Fruit fly (Drosophila melanogaster) whole organism, embryonic: ENCODE data around the gene CG12773.

ENCODE experiments used
- Abd-B ChIP-seq: fragments of 200-800 bp; sonication (Bioruptor generic); optimal IDR thresholded peaks from 2 replicates; lab custom pipeline; 2018; ENCODE audit warnings: missing biosample characterization, mild to moderate bottlenecking, missing genetic modification characterization, moderate library complexity
- CG10366 ChIP-seq: fragments of 200-800 bp; sonication (Bioruptor generic); IDR thresholded peaks from 2 replicates; pipeline ENCODE4 v1.3.6; 2022; ENCODE audit warnings: missing biosample characterization, missing genetic modification characterization
- CG10462 ChIP-seq: fragments of 200-800 bp; sonication (Bioruptor generic); optimal IDR thresholded peaks from 2 replicates; lab custom pipeline; 2016; ENCODE audit warnings: missing biosample characterization, missing genetic modification characterization
- CG11696 ChIP-seq: fragments of 200-800 bp; sonication (Bioruptor generic); IDR thresholded peaks from 2 replicates; pipeline ENCODE4 v1.3.6; 2022; ENCODE audit warnings: missing biosample characterization, missing genetic modification characterization
- CG12155 ChIP-seq: fragments of 200-800 bp; sonication (Bioruptor generic); optimal IDR thresholded peaks from 3 replicates; lab custom pipeline; 2016; ENCODE audit warnings: missing biosample characterization, missing genetic modification characterization
- CG17328 ChIP-seq: fragments of 200-800 bp; sonication (Bioruptor generic); IDR thresholded peaks from 2 replicates; pipeline ENCODE4 v1.3.6; 2022; ENCODE audit warnings: missing biosample characterization, missing genetic modification characterization
- CG17568 ChIP-seq: fragments of 200-800 bp; sonication (Bioruptor generic); optimal IDR thresholded peaks from 2 replicates; lab custom pipeline; 2018; ENCODE audit warnings: missing biosample characterization, mild to moderate bottlenecking, missing genetic modification characterization, moderate library complexity
- CG18011 ChIP-seq: fragments of 200-800 bp; sonication (Bioruptor generic); optimal IDR thresholded peaks from 2 replicates; lab custom pipeline; 2017; ENCODE audit warnings: missing biosample characterization, missing genetic modification characterization, mild to moderate bottlenecking, moderate library complexity, missing genotype
- CG31365 ChIP-seq: fragments of 200-800 bp; sonication (Bioruptor generic); optimal IDR thresholded peaks from 2 replicates; lab custom pipeline; 2018; ENCODE audit warnings: missing biosample characterization, mild to moderate bottlenecking, missing genetic modification characterization
- CG4854 ChIP-seq: fragments of 200-800 bp; sonication (Bioruptor generic); optimal IDR thresholded peaks from 2 replicates; lab custom pipeline; 2016; ENCODE audit warnings: missing biosample characterization, missing genetic modification characterization, inconsistent platforms
- CG6254 ChIP-seq: fragments of 200-800 bp; sonication (Bioruptor generic); optimal IDR thresholded peaks from 3 replicates; lab custom pipeline; 2017; ENCODE audit warnings: mild to moderate bottlenecking, missing biosample characterization, missing genetic modification reagents, missing genetic modification characterization
- CG6683 ChIP-seq: fragments of 200-800 bp; sonication (Bioruptor generic); optimal IDR thresholded peaks from 2 replicates; lab custom pipeline; 2017; ENCODE audit warnings: missing biosample characterization, mild to moderate bottlenecking, missing genetic modification characterization, missing genetic modification reagents
- CG7839 ChIP-seq: fragments of 200-800 bp; sonication (Bioruptor generic); optimal IDR thresholded peaks from 3 replicates; lab custom pipeline; 2018; ENCODE audit warnings: missing biosample characterization, mild to moderate bottlenecking, missing genetic modification characterization, moderate library complexity
- CG8359 ChIP-seq: fragments of 200-800 bp; sonication (Bioruptor generic); optimal IDR thresholded peaks from 2 replicates; lab custom pipeline; 2017; ENCODE audit warnings: missing biosample characterization, mild to moderate bottlenecking, missing genetic modification characterization, borderline replicate concordance
- CG9797 ChIP-seq: fragments of 200-800 bp; sonication (Bioruptor generic); optimal IDR thresholded peaks from 3 replicates; lab custom pipeline; 2018; ENCODE audit warnings: missing biosample characterization, mild to moderate bottlenecking, missing genetic modification characterization
- Dad ChIP-seq: fragments of 200-800 bp; sonication (Bioruptor generic); optimal IDR thresholded peaks from 3 replicates; lab custom pipeline; 2016; ENCODE audit warnings: missing biosample characterization, missing genetic modification characterization
- Dfd ChIP-seq, 2 experiments: fragments of >200 bp; optimal IDR thresholded peaks; 2 replicates each; lab custom pipeline; 2017; ENCODE audit warnings: missing biosample characterization in 2 of 2, missing genetic modification characterization in 2 of 2
- Dip2 ChIP-seq: fragments of 200-800 bp; sonication (Bioruptor generic); IDR thresholded peaks from 2 replicates; pipeline ENCODE4 v1.3.6; 2022; ENCODE audit warnings: missing biosample characterization, missing genetic modification characterization
- HLH54F ChIP-seq: fragments of 200-800 bp; sonication (Bioruptor generic); optimal IDR thresholded peaks from 3 replicates; lab custom pipeline; 2016; ENCODE audit warnings: missing biosample characterization, missing genetic modification characterization
- Hand ChIP-seq: fragments of 200-800 bp; sonication (Bioruptor generic); optimal IDR thresholded peaks from 2 replicates; lab custom pipeline; 2017; ENCODE audit warnings: mild to moderate bottlenecking, missing biosample characterization, missing genetic modification reagents, missing genetic modification characterization
- Hmx ChIP-seq: fragments of 200-800 bp; sonication (Bioruptor generic); optimal IDR thresholded peaks from 2 replicates; lab custom pipeline; 2016; ENCODE audit warnings: missing biosample characterization, missing genetic modification characterization
- MESR4 ChIP-seq: fragments of 200-800 bp; sonication (Bioruptor generic); optimal IDR thresholded peaks from 2 replicates; lab custom pipeline; 2018; ENCODE audit warnings: missing biosample characterization, mild to moderate bottlenecking, missing genetic modification characterization, moderate library complexity
- Nf-YC ChIP-seq: fragments of 200-800 bp; optimal IDR thresholded peaks from 3 replicates; lab custom pipeline; 2019; ENCODE audit warnings: missing biosample characterization, mild to moderate bottlenecking, missing genetic modification characterization, moderate library complexity
- Poxn ChIP-seq: fragments of 200-800 bp; sonication (Bioruptor generic); IDR thresholded peaks from 2 replicates; pipeline ENCODE4 v1.3.6; 2022; ENCODE audit warnings: missing biosample characterization, missing genetic modification characterization
- Rfx ChIP-seq: fragments of 200-800 bp; sonication (Bioruptor generic); IDR thresholded peaks from 2 replicates; pipeline ENCODE4 v1.3.6; 2022; ENCODE audit warnings: missing biosample characterization, missing genetic modification characterization
- Scr ChIP-seq: fragments of 200-800 bp; sonication (Bioruptor generic); IDR thresholded peaks from 2 replicates; pipeline ENCODE4 v1.3.6; 2022; ENCODE audit warnings: missing biosample characterization, missing genetic modification characterization; ENCODE audit not compliant: partially characterized antibody
- Taf1 ChIP-seq: fragments of 200-800 bp; sonication (Bioruptor generic); IDR thresholded peaks from 2 replicates; pipeline ENCODE4 v1.3.6; 2022; ENCODE audit warnings: missing biosample characterization, missing genetic modification characterization
- Trl ChIP-seq, 3 experiments: fragments of >200 bp in 2 of 3; fragments of 200-800 bp in 1 of 3; sonication (Bioruptor generic) in 1 of 3; optimal IDR thresholded peaks; 2 replicates in 1 of 3; 3 replicates in 2 of 3; lab custom pipeline; 2016 to 2017; ENCODE audit warnings: missing biosample characterization in 1 of 3, missing genetic modification characterization in 1 of 3
- Vsx1 ChIP-seq: fragments of 200-800 bp; sonication (Bioruptor generic); optimal IDR thresholded peaks from 2 replicates; lab custom pipeline; 2017; ENCODE audit warnings: missing biosample characterization, mild to moderate bottlenecking, missing genetic modification characterization, missing genetic modification reagents
- ara ChIP-seq: fragments of 200-800 bp; sonication (Bioruptor generic); IDR thresholded peaks from 2 replicates; pipeline ENCODE4 v1.3.6; 2022; ENCODE audit warnings: missing biosample characterization, missing genetic modification characterization
- bcd ChIP-seq: fragments of 200-800 bp; sonication (Bioruptor generic); optimal IDR thresholded peaks from 2 replicates; lab custom pipeline; 2017; ENCODE audit warnings: missing biosample characterization, mild to moderate bottlenecking, missing genetic modification characterization
- ci ChIP-seq: fragments of 200-800 bp; sonication (Bioruptor generic); IDR thresholded peaks from 3 replicates; pipeline ENCODE4 v1.3.6; 2022; ENCODE audit warnings: missing biosample characterization, missing genetic modification characterization
- dysf ChIP-seq: fragments of 200-800 bp; sonication (Bioruptor generic); IDR thresholded peaks from 3 replicates; pipeline ENCODE4 v1.3.6; 2022; ENCODE audit warnings: missing biosample characterization, missing genetic modification characterization
- gsb-n ChIP-seq: fragments of 200-800 bp; sonication (Bioruptor generic); optimal IDR thresholded peaks from 3 replicates; lab custom pipeline; 2018; ENCODE audit warnings: missing biosample characterization, mild to moderate bottlenecking, missing genetic modification characterization
- ham ChIP-seq: fragments of 200-800 bp; sonication (Bioruptor generic); IDR thresholded peaks from 2 replicates; pipeline ENCODE4 v1.3.6; 2022; ENCODE audit warnings: missing biosample characterization, missing genetic modification characterization
- her ChIP-seq: fragments of 200-800 bp; sonication (Bioruptor generic); optimal IDR thresholded peaks from 2 replicates; lab custom pipeline; 2016; ENCODE audit warnings: missing biosample characterization, missing genetic modification characterization
- klu ChIP-seq: fragments of 200-800 bp; sonication (Bioruptor generic); IDR thresholded peaks from 2 replicates; pipeline ENCODE4 v1.3.6; 2022; ENCODE audit warnings: missing biosample characterization, missing genetic modification characterization
- knrl ChIP-seq: fragments of 200-800 bp; sonication (Bioruptor generic); IDR thresholded peaks from 3 replicates; pipeline ENCODE4 v1.3.6; 2022; ENCODE audit warnings: missing biosample characterization, missing genetic modification characterization; ENCODE audit not compliant: partially characterized antibody
- lab ChIP-seq: fragments of 200-800 bp; sonication (Bioruptor generic); optimal IDR thresholded peaks from 3 replicates; lab custom pipeline; 2017; ENCODE audit warnings: missing biosample characterization, missing genetic modification characterization, mild to moderate bottlenecking, moderate library complexity, missing genetic modification reagents
- lov ChIP-seq, 2 experiments: fragments of 200-800 bp in 1 of 2; fragments of >200 bp in 1 of 2; sonication (Bioruptor generic) in 1 of 2; IDR thresholded peaks in 1 of 2; optimal IDR thresholded peaks in 1 of 2; 2 replicates in 1 of 2; 3 replicates in 1 of 2; pipeline versions ENCODE4 v1.3.6 to Lab custom; 2017 to 2022; ENCODE audit warnings: missing biosample characterization in 1 of 2, missing genetic modification characterization in 1 of 2
- org-1 ChIP-seq: fragments of 200-800 bp; sonication (Bioruptor generic); optimal IDR thresholded peaks from 2 replicates; lab custom pipeline; 2017; ENCODE audit warnings: missing biosample characterization, missing genetic modification characterization
- pita ChIP-seq: fragments of 200-800 bp; sonication (Bioruptor generic); optimal IDR thresholded peaks from 2 replicates; lab custom pipeline; 2017; ENCODE audit warnings: missing biosample characterization, mild to moderate bottlenecking, missing genetic modification characterization
- row ChIP-seq: fragments of 200-800 bp; sonication (Bioruptor generic); IDR thresholded peaks from 3 replicates; pipeline ENCODE4 v1.3.6; 2022; ENCODE audit warnings: missing biosample characterization, missing genetic modification characterization
- run ChIP-seq: fragments of 200-800 bp; sonication (Bioruptor generic); optimal IDR thresholded peaks from 3 replicates; lab custom pipeline; 2018; ENCODE audit warnings: missing biosample characterization, mild to moderate bottlenecking, missing genetic modification characterization
- salm ChIP-seq: fragments of 200-800 bp; sonication (Bioruptor generic); optimal IDR thresholded peaks from 2 replicates; lab custom pipeline; 2018; ENCODE audit warnings: missing biosample characterization, mild to moderate bottlenecking, missing genetic modification characterization
- sens-2 ChIP-seq: fragments of 200-800 bp; sonication (Bioruptor generic); IDR thresholded peaks from 2 replicates; pipeline ENCODE4 v1.3.6; 2022; ENCODE audit warnings: missing biosample characterization, missing genetic modification characterization
- sima ChIP-seq: fragments of 200-800 bp; sonication (Bioruptor generic); optimal IDR thresholded peaks from 2 replicates; lab custom pipeline; 2016; ENCODE audit warnings: missing biosample characterization, missing genetic modification characterization
- tgo ChIP-seq: fragments of 200-800 bp; sonication (Bioruptor generic); IDR thresholded peaks from 3 replicates; pipeline ENCODE4 v1.3.6; 2022; ENCODE audit warnings: missing biosample characterization, missing genetic modification characterization
- tup ChIP-seq: fragments of 200-800 bp; sonication (Bioruptor generic); optimal IDR thresholded peaks from 2 replicates; lab custom pipeline; 2016; ENCODE audit warnings: missing biosample characterization, mild to moderate bottlenecking, missing genetic modification characterization, moderate library complexity
- vvl ChIP-seq: fragments of 200-800 bp; sonication (Bioruptor generic); IDR thresholded peaks from 2 replicates; pipeline ENCODE4 v1.3.6; 2022; ENCODE audit warnings: missing biosample characterization, missing genetic modification characterization
- zfh2 ChIP-seq: fragments of 200-800 bp; sonication (Bioruptor generic); optimal IDR thresholded peaks from 2 replicates; lab custom pipeline; 2016; ENCODE audit warnings: missing biosample characterization, missing genetic modification characterization

Gene CG12773

dm6 chrX:1349255-1349654 is 4.5 kb downstream of the CG12773 start, which contains the start of gene MTPAP (continued):
- TF ChIP-seq sens-2 (GFP tag; lab: Robert Waterston, UW): no peak
- peak; percentile 39 for TF ChIP-seq Nf-YC (tag; lab: Kevin White, UChicago)
- TF ChIP-seq row: peak; percentile 35; the same call in 1 of the 3 replicates
- no peak for TF ChIP-seq CG6254 (GFP tag; lab: Kevin White, UChicago)
- peak; percentile 70 for TF ChIP-seq Scr
- TF ChIP-seq Vsx1 (GFP tag; lab: Kevin White, UChicago): no peak
- no peak for TF ChIP-seq gsb-n
- TF ChIP-seq ci (GFP tag; lab: Robert Waterston, UW): no peak
- TF ChIP-seq CG17328 (GFP tag; lab: Robert Waterston, UW): no peak
- no peak for TF ChIP-seq dysf (GFP tag; lab: Robert Waterston, UW)
- TF ChIP-seq Taf1 (GFP tag; lab: Robert Waterston, UW): no peak
- TF ChIP-seq tgo: no peak
- no peak for TF ChIP-seq org-1
- TF ChIP-seq bcd (GFP tag; lab: Kevin White, UChicago): no peak
- no peak for TF ChIP-seq CG6683 (GFP tag; lab: Kevin White, UChicago)
- no peak for TF ChIP-seq sima (GFP tag; lab: Kevin White, UChicago)
- no peak for TF ChIP-seq ham (GFP tag; lab: Robert Waterston, UW)
- peak; percentile 7 for TF ChIP-seq CG9797 (GFP tag; lab: Kevin White, UChicago)
- no peak for TF ChIP-seq MESR4 (GFP tag; lab: Kevin White, UChicago)
- no peak for TF ChIP-seq CG11696 (GFP tag; lab: Robert Waterston, UW)
- no peak for TF ChIP-seq run
- no peak for TF ChIP-seq salm (tag; lab: Kevin White, UChicago)
- no peak for TF ChIP-seq CG17568 (GFP tag; lab: Kevin White, UChicago)
- no peak for TF ChIP-seq vvl
- no peak for TF ChIP-seq CG12155 (GFP tag; lab: Kevin White, UChicago)
- no peak for TF ChIP-seq CG4854
- no peak for TF ChIP-seq Poxn (GFP tag; lab: Robert Waterston, UW)
- no peak for TF ChIP-seq Hand (GFP tag; lab: Kevin White, UChicago)
- TF ChIP-seq CG10462 (GFP tag; lab: Kevin White, UChicago): no peak
- no peak for TF ChIP-seq Trl (optimal IDR thresholded peaks at IDR 0.05; lab: Kevin White, UChicago)
- peak; percentile 17 for TF ChIP-seq Trl (GFP tag; optimal IDR thresholded peaks at IDR 0.05; lab: Kevin White, UChicago)
- no peak for TF ChIP-seq HLH54F (GFP tag; lab: Kevin White, UChicago)
- no peak for TF ChIP-seq Dfd (GFP tag; optimal IDR thresholded peaks at IDR 0.05; lab: Kevin White, UChicago)
- TF ChIP-seq pita (GFP tag; lab: Kevin White, UChicago): no peak
- no peak for TF ChIP-seq CG31365
- no peak for TF ChIP-seq Dip2 (GFP tag; lab: Robert Waterston, UW)
- TF ChIP-seq ara: no peak
- peak; percentile 69 for TF ChIP-seq knrl
- TF ChIP-seq klu (GFP tag; lab: Robert Waterston, UW): no peak
- TF ChIP-seq Rfx (GFP tag; lab: Robert Waterston, UW): no peak
- no peak for TF ChIP-seq CG18011 (GFP tag; lab: Kevin White, UChicago)
- TF ChIP-seq lab: no peak
- no peak for TF ChIP-seq CG7839 (tag; lab: Kevin White, UChicago)
- no peak for TF ChIP-seq lov (optimal IDR thresholded peaks at IDR 0.05; lab: Kevin White, UChicago)
- no peak for TF ChIP-seq lov (GFP tag; IDR thresholded peaks at IDR 0.05; lab: Robert Waterston, UW)
- no peak for TF ChIP-seq CG8359 (GFP tag; lab: Kevin White, UChicago)
- no peak for TF ChIP-seq Hmx (GFP tag; lab: Kevin White, UChicago)
- TF ChIP-seq tup: no peak
- TF ChIP-seq Abd-B (GFP tag; lab: Kevin White, UChicago): no peak
- TF ChIP-seq her (GFP tag; lab: Kevin White, UChicago): peak; percentile 14
- no peak for TF ChIP-seq CG10366
- no peak for TF ChIP-seq Dad (GFP tag; lab: Kevin White, UChicago)
- peak; percentile 24 for TF ChIP-seq zfh2 (GFP tag; lab: Kevin White, UChicago)
